Worm (Caenorhabditis elegans): ENCODE measurements around the gene maa-1.

DNA sequence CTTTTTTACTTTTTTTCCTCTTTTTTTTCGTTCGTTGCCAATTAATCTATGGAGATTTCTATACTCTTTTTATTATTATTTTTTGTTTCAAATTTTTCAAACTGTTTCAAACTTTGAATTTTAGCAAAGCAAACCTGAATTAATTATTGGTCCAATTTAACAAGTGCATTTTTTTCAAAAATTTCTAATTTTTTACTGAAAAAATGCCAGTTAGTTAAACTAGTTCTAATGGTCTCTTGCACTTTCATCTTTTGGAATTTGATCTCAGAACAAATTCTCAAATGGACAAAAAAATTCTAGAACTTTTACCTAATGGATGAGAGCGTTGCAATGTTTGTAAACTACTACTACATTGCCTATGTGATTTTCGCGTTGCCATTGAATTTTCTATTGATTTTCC, 40.5 kb downstream of the maa-1 start, which contains the start of gene srd-74:
- TF ChIP-seq ama-1 (optimal IDR thresholded peaks at IDR 0.05): no peak
- no peak for TF ChIP-seq dve-1 (tag; optimal IDR thresholded peaks at IDR 0.05)

Measured in whole organism, late embryonic.